Fruit fly (Drosophila melanogaster) whole organism, wandering third instar larva: ENCODE results near the gene grn.

Source experiments
- Abd-B ChIP-seq: fragments of >200 bp; optimal IDR thresholded peaks from 2 replicates; lab custom pipeline; 2017; ENCODE audit warnings: missing biosample characterization, missing genetic modification characterization
- CG32264 ChIP-seq: fragments of 200-800 bp; sonication (Bioruptor generic); optimal IDR thresholded peaks from 2 replicates; lab custom pipeline; 2016; ENCODE audit warnings: missing biosample characterization, missing genetic modification characterization
- CG9705 ChIP-seq: fragments of 200-800 bp; sonication (Bioruptor generic); optimal IDR thresholded peaks from 2 replicates; lab custom pipeline; 2018; ENCODE audit warnings: missing biosample characterization, mild to moderate bottlenecking, missing genetic modification characterization
- CrebA ChIP-seq: fragments of 200-800 bp; sonication (Bioruptor generic); optimal IDR thresholded peaks from 2 replicates; lab custom pipeline; 2016; ENCODE audit warnings: missing biosample characterization, mild to moderate bottlenecking, missing genetic modification characterization, borderline replicate concordance
- Dfd ChIP-seq: fragments of >200 bp; optimal IDR thresholded peaks from 2 replicates; lab custom pipeline; 2017; ENCODE audit warnings: missing biosample characterization, missing genetic modification characterization
- Dif ChIP-seq: fragments of 200-275, 200-300 bp; sonication (Bioruptor generic); optimal IDR thresholded peaks from 2 replicates; lab custom pipeline; 2018; ENCODE audit warnings: missing biosample characterization, missing genetic modification characterization; ENCODE audit not compliant: partially characterized antibody
- GATAd ChIP-seq: sonication (Bioruptor generic); optimal IDR thresholded peaks from 2 replicates; lab custom pipeline; 2016; ENCODE audit warnings: missing biosample characterization, missing genetic modification characterization
- HLH106 ChIP-seq: fragments of 200-800 bp; optimal IDR thresholded peaks from 3 replicates; lab custom pipeline; 2019; ENCODE audit warnings: missing biosample characterization, mild to moderate bottlenecking, missing genetic modification characterization, moderate library complexity
- Hnf4 ChIP-seq: fragments of 200-800 bp; sonication (Bioruptor generic); optimal IDR thresholded peaks from 2 replicates; lab custom pipeline; 2016; ENCODE audit warnings: missing biosample characterization, mild to moderate bottlenecking, missing genetic modification characterization
- Hr78 ChIP-seq: fragments of >200 bp; optimal IDR thresholded peaks from 2 replicates; lab custom pipeline; 2017; ENCODE audit warnings: missing biosample characterization, missing genetic modification characterization
- Hr83 ChIP-seq: fragments of 200-300 bp; sonication (Bioruptor generic); optimal IDR thresholded peaks from 2 replicates; lab custom pipeline; 2016; ENCODE audit warnings: missing biosample characterization, mild to moderate bottlenecking, missing genetic modification characterization, moderate library complexity; ENCODE audit not compliant: poor library complexity, severe bottlenecking
- Jra ChIP-seq: sonication (Bioruptor generic); optimal IDR thresholded peaks from 2 replicates; lab custom pipeline; 2016; ENCODE audit warnings: missing biosample characterization, missing genetic modification characterization
- Myc ChIP-seq: fragments of >200 bp; optimal IDR thresholded peaks from 2 replicates; lab custom pipeline; 2017
- N ChIP-seq: fragments of >200 bp; optimal IDR thresholded peaks from 2 replicates; lab custom pipeline; 2018; ENCODE audit warnings: missing biosample characterization, missing external identifiers, missing genetic modification characterization
- OdsH ChIP-seq: fragments of 200-800 bp; sonication (Bioruptor generic); optimal IDR thresholded peaks from 2 replicates; lab custom pipeline; 2016; ENCODE audit warnings: missing biosample characterization, mild to moderate bottlenecking, missing genetic modification characterization
- Rel ChIP-seq, 2 experiments: fragments of 200-800 bp; sonication (Bioruptor generic) in 1 of 2; optimal IDR thresholded peaks; 2 replicates in 1 of 2; 3 replicates in 1 of 2; lab custom pipeline; 2016 to 2019; ENCODE audit warnings: mild to moderate bottlenecking in 2 of 2, missing biosample characterization in 2 of 2, missing genetic modification characterization in 2 of 2, moderate library complexity in 1 of 2
- Sp1 ChIP-seq: fragments of 200-800 bp; sonication (Bioruptor generic); optimal IDR thresholded peaks from 3 replicates; lab custom pipeline; 2019; ENCODE audit warnings: missing biosample characterization, mild to moderate bottlenecking, missing genetic modification characterization, moderate library complexity
- Vsx2 ChIP-seq: fragments of 200-300, 225-300 bp; sonication (Bioruptor generic); optimal IDR thresholded peaks from 2 replicates; lab custom pipeline; 2018; ENCODE audit warnings: missing biosample characterization, missing genetic modification characterization; ENCODE audit not compliant: partially characterized antibody
- br ChIP-seq: fragments of 200-800 bp; sonication (Bioruptor generic); optimal IDR thresholded peaks from 2 replicates; lab custom pipeline; 2016; ENCODE audit warnings: missing biosample characterization, missing genetic modification characterization
- brk ChIP-seq: fragments of 200-800 bp; sonication (Bioruptor generic); optimal IDR thresholded peaks from 2 replicates; lab custom pipeline; 2016; ENCODE audit warnings: missing biosample characterization, mild to moderate bottlenecking, missing genetic modification characterization
- dmrt93B ChIP-seq: fragments of 200-800 bp; sonication (Bioruptor generic); optimal IDR thresholded peaks from 2 replicates; lab custom pipeline; 2018; ENCODE audit warnings: missing biosample characterization, mild to moderate bottlenecking, missing genetic modification characterization
- foxo ChIP-seq, 2 experiments: fragments of 200-800 bp; sonication (Bioruptor generic); optimal IDR thresholded peaks; 2 replicates in 1 of 2; 3 replicates in 1 of 2; lab custom pipeline; 2016 to 2017; ENCODE audit warnings: missing biosample characterization in 2 of 2, missing genetic modification characterization in 2 of 2
- fru ChIP-seq: fragments of 200-800 bp; sonication (Bioruptor generic); optimal IDR thresholded peaks from 3 replicates; lab custom pipeline; 2016; ENCODE audit warnings: missing biosample characterization, mild to moderate bottlenecking, missing genetic modification characterization
- h ChIP-seq: fragments of 200-800 bp; sonication (Bioruptor generic); optimal IDR thresholded peaks from 3 replicates; lab custom pipeline; 2016; ENCODE audit warnings: missing biosample characterization, mild to moderate bottlenecking, missing genetic modification characterization
- jim ChIP-seq: fragments of 175-275, 200-325 bp; sonication (Bioruptor generic); optimal IDR thresholded peaks from 2 replicates; lab custom pipeline; 2016; ENCODE audit warnings: missing biosample characterization, mild to moderate bottlenecking, missing genetic modification characterization
- lola ChIP-seq: fragments of >200 bp; optimal IDR thresholded peaks from 2 replicates; lab custom pipeline; 2017; ENCODE audit warnings: missing biosample characterization, missing genetic modification characterization
- pan ChIP-seq: fragments of >200 bp; optimal IDR thresholded peaks from 2 replicates; lab custom pipeline; 2017
- psq ChIP-seq: fragments of 200-800 bp; sonication (Bioruptor generic); optimal IDR thresholded peaks from 3 replicates; lab custom pipeline; 2017; ENCODE audit warnings: missing biosample characterization, mild to moderate bottlenecking, missing genetic modification characterization, moderate library complexity
- rgr ChIP-seq: fragments of 200-800 bp; sonication (Bioruptor generic); optimal IDR thresholded peaks from 3 replicates; lab custom pipeline; 2016; ENCODE audit warnings: missing biosample characterization, mild to moderate bottlenecking, missing genetic modification characterization
- sv ChIP-seq: fragments of 200-800 bp; sonication (Bioruptor generic); optimal IDR thresholded peaks from 3 replicates; lab custom pipeline; 2016; ENCODE audit warnings: missing biosample characterization, missing genetic modification characterization
- tai ChIP-seq: sonication (Bioruptor generic); optimal IDR thresholded peaks from 2 replicates; lab custom pipeline; 2016; ENCODE audit warnings: missing biosample characterization, missing genetic modification characterization
- usp ChIP-seq: fragments of >200 bp; optimal IDR thresholded peaks from 2 replicates; lab custom pipeline; 2017; ENCODE audit warnings: missing biosample characterization, missing genetic modification characterization
- woc ChIP-seq: sonication (Bioruptor generic); optimal IDR thresholded peaks from 2 replicates; lab custom pipeline; 2016; ENCODE audit warnings: missing biosample characterization, mild to moderate bottlenecking, missing genetic modification characterization

grn gene

dm6 chr3R:8225461-8225971 lies 44.3 kb upstream of the grn start:
- TF ChIP-seq CG32264 (GFP tag; lab: Kevin White, UChicago) (no peak), rgr (GFP tag; lab: Kevin White, UChicago) (no peak), GATAd (no peak), psq (GFP tag; lab: Kevin White, UChicago) (no peak), fru (GFP tag; lab: Kevin White, UChicago) (no peak), Sp1 (GFP tag; lab: Kevin White, UChicago) (no peak), lola (no peak), foxo (GFP tag; optimal IDR thresholded peaks at IDR 0.05; lab: Kevin White, UChicago) (no peak), tai (no peak), Dif (no peak), pan (lab: Kevin White, UChicago) (no peak)

- TF ChIP-seq N (no peak), Myc (lab: Kevin White, UChicago) (no peak), brk (no peak), woc (no peak), HLH106 (tag; lab: Kevin White, UChicago) (no peak), dmrt93B (GFP tag; lab: Kevin White, UChicago) (no peak), psq (GFP tag; lab: Kevin White, UChicago) (no peak), br (GFP tag; lab: Kevin White, UChicago) (no peak), CrebA (GFP tag; lab: Kevin White, UChicago) (no peak), Dfd (GFP tag; lab: Kevin White, UChicago) (no peak), OdsH (GFP tag; lab: Kevin White, UChicago) (no peak), jim (GFP tag; lab: Kevin White, UChicago) (no peak), CG32264 (GFP tag; lab: Kevin White, UChicago) (no peak), CG9705 (GFP tag; lab: Kevin White, UChicago) (no peak), Jra (GFP tag; lab: Kevin White, UChicago) (no peak), fru (GFP tag; lab: Kevin White, UChicago) (no peak), h (GFP tag; lab: Kevin White, UChicago) (no peak), Hr83 (GFP tag; lab: Kevin White, UChicago) (no peak), usp (GFP tag; lab: Kevin White, UChicago) (no peak)
These were observed 43.6 kb upstream of the grn start for dm6 chr3R:8224726-8225460.

- no peak for TF ChIP-seq h (GFP tag; lab: Kevin White, UChicago)
- TF ChIP-seq HLH106 (tag; lab: Kevin White, UChicago): no peak
- TF ChIP-seq Sp1 (GFP tag; lab: Kevin White, UChicago): no peak
- no peak for TF ChIP-seq Hr78 (GFP tag; lab: Kevin White, UChicago)
- no peak for TF ChIP-seq Abd-B
- TF ChIP-seq CrebA (GFP tag; lab: Kevin White, UChicago): no peak
- no peak for TF ChIP-seq dmrt93B (GFP tag; lab: Kevin White, UChicago)
- TF ChIP-seq woc: no peak
- TF ChIP-seq Dif: no peak
- TF ChIP-seq CG9705 (GFP tag; lab: Kevin White, UChicago): no peak
These were observed 41.9 kb upstream of the grn start for dm6 chr3R:8223074-8223597.

dm6 chr3R:8219891-8220290 lies 38.6 kb upstream of the grn start, which contains the start of gene CG18249:
TSS of gene CG18249 (plus strand) at chr3R:8220146.
- TF ChIP-seq Rel (GFP tag; optimal IDR thresholded peaks at IDR 0.05; lab: Kevin White, UChicago) (no peak), Rel (tag; optimal IDR thresholded peaks at IDR 0.05; lab: Kevin White, UChicago) (peak; percentile 4), CrebA (GFP tag; lab: Kevin White, UChicago) (no peak)

- TF ChIP-seq jim (GFP tag; lab: Kevin White, UChicago): no peak
- TF ChIP-seq Sp1 (GFP tag; lab: Kevin White, UChicago): no peak
- no peak for TF ChIP-seq Hr83 (GFP tag; lab: Kevin White, UChicago)
- TF ChIP-seq fru (GFP tag; lab: Kevin White, UChicago): no peak
- no peak for TF ChIP-seq Vsx2
- TF ChIP-seq h (GFP tag; lab: Kevin White, UChicago): no peak
- TF ChIP-seq GATAd: no peak
- no peak for TF ChIP-seq Dif
- TF ChIP-seq sv (GFP tag; lab: Kevin White, UChicago): no peak
- no peak for TF ChIP-seq Hnf4 (GFP tag; lab: Kevin White, UChicago)
- no peak for TF ChIP-seq brk
- TF ChIP-seq Jra (GFP tag; lab: Kevin White, UChicago): no peak
- TF ChIP-seq foxo (GFP tag; optimal IDR thresholded peaks at IDR 0.05; lab: Kevin White, UChicago): no peak
- TF ChIP-seq usp (GFP tag; lab: Kevin White, UChicago): no peak
- no peak for TF ChIP-seq lola
- no peak for TF ChIP-seq rgr (GFP tag; lab: Kevin White, UChicago)
- no peak for TF ChIP-seq pan (lab: Kevin White, UChicago)
These were observed 36.5 kb upstream of the grn start, which contains the start of gene CG7800 for dm6 chr3R:8217727-8218126. TSS of gene CG7800 (plus strand) at chr3R:8217957.
